Fruit fly (Drosophila melanogaster): ENCODE results near the gene mud.

The mud gene

dm6 chrX:14212147-14212792, 35.3 kb upstream of the mud start (continued):
- TF ChIP-seq nom (GFP tag; optimal IDR thresholded peaks at IDR 0.05): peak; percentile 69
- TF ChIP-seq CG32767 (GFP tag; IDR thresholded peaks at IDR 0.05): no peak
- no peak for TF ChIP-seq pan (optimal IDR thresholded peaks at IDR 0.05)
- TF ChIP-seq pan (GFP tag; optimal IDR thresholded peaks at IDR 0.05 in 1 of 2, IDR thresholded peaks at IDR 0.05 in 1 of 2): no peak
- peak; percentile 96 for TF ChIP-seq sd (tag; optimal IDR thresholded peaks at IDR 0.05)
- TF ChIP-seq CG4328 (GFP tag; optimal IDR thresholded peaks at IDR 0.05): no peak
- TF ChIP-seq Meics (GFP tag; optimal IDR thresholded peaks at IDR 0.05): peak; percentile 40
- no peak for TF ChIP-seq CG1647 (GFP tag; optimal IDR thresholded peaks at IDR 0.05)
- no peak for TF ChIP-seq Dp (GFP tag; optimal IDR thresholded peaks at IDR 0.05)
- no peak for TF ChIP-seq nerfin-2 (GFP tag; IDR thresholded peaks at IDR 0.05; ENCODE audit: partially characterized antibody)
- no peak for TF ChIP-seq Hr3 (GFP tag; optimal IDR thresholded peaks at IDR 0.05)
- TF ChIP-seq rib (GFP tag; IDR thresholded peaks at IDR 0.05): no peak
- peak; percentile 4 for TF ChIP-seq CG17568 (GFP tag; optimal IDR thresholded peaks at IDR 0.05)
- peak; percentile 78; the same call in 2 of the 4 replicates for TF ChIP-seq chinmo (GFP tag; IDR thresholded peaks at IDR 0.05; ENCODE audit: partially characterized antibody)
- no peak for TF ChIP-seq Sry-δ (GFP tag; optimal IDR thresholded peaks at IDR 0.05)
- peak; percentile 33 for TF ChIP-seq grau (tag; optimal IDR thresholded peaks at IDR 0.05)

dm6 chrX:14213509-14214154, 33.9 kb upstream of the mud start:
- 0 out of 3 replicates have a peak, but pooled peaks have one; percentile 11 for TF ChIP-seq ase (GFP tag; IDR thresholded peaks at IDR 0.05)
- TF ChIP-seq fd96Cb (tag; optimal IDR thresholded peaks at IDR 0.05): peak; percentile 33
- TF ChIP-seq hb (GFP tag; IDR thresholded peaks at IDR 0.05; ENCODE audit: partially characterized antibody): no peak
- TF ChIP-seq CG3838 (GFP tag; optimal IDR thresholded peaks at IDR 0.05): no peak
- peak; percentile 25 for TF ChIP-seq CG16863 (GFP tag; optimal IDR thresholded peaks at IDR 0.05)
- TF ChIP-seq cwo (GFP tag; optimal IDR thresholded peaks at IDR 0.05): no peak
- no peak for TF ChIP-seq nerfin-2 (GFP tag; IDR thresholded peaks at IDR 0.05; ENCODE audit: partially characterized antibody)
- TF ChIP-seq hkb (optimal IDR thresholded peaks at IDR 0.05): no peak
- peak; percentile 19; the same call in 1 of the 2 replicates for TF ChIP-seq hkb (GFP tag; IDR thresholded peaks at IDR 0.05)
- peak; percentile 6 for TF ChIP-seq CG10267 (tag; optimal IDR thresholded peaks at IDR 0.05)
- TF ChIP-seq repo (GFP tag; optimal IDR thresholded peaks at IDR 0.05): no peak
- no peak for TF ChIP-seq h (optimal IDR thresholded peaks at IDR 0.05)
- no peak for TF ChIP-seq NK7.1 (GFP tag; optimal IDR thresholded peaks at IDR 0.05)
- peak; percentile 24 for TF ChIP-seq CG17568 (GFP tag; optimal IDR thresholded peaks at IDR 0.05)
- TF ChIP-seq CG18599 (GFP tag; optimal IDR thresholded peaks at IDR 0.05): peak; percentile 28
- no peak for TF ChIP-seq bbx (GFP tag; IDR thresholded peaks at IDR 0.05; ENCODE audit: partially characterized antibody)
- TF ChIP-seq klu (GFP tag; IDR thresholded peaks at IDR 0.05): no peak
- TF ChIP-seq CG1647 (GFP tag; optimal IDR thresholded peaks at IDR 0.05): peak; percentile 3
- TF ChIP-seq CG10543 (GFP tag; optimal IDR thresholded peaks at IDR 0.05): peak; percentile 7
- TF ChIP-seq pb (GFP tag; optimal IDR thresholded peaks at IDR 0.05): no peak
- no peak for TF ChIP-seq Fer2 (tag; optimal IDR thresholded peaks at IDR 0.05)
- TF ChIP-seq Ets65A (GFP tag): no peak
- TF ChIP-seq Sry-δ (GFP tag; optimal IDR thresholded peaks at IDR 0.05): peak; percentile 20
- TF ChIP-seq CG8359 (GFP tag; optimal IDR thresholded peaks at IDR 0.05; ENCODE audit: borderline replicate concordance): no peak
- TF ChIP-seq CG17829 (tag; optimal IDR thresholded peaks at IDR 0.05): peak; percentile 19
- no peak for TF ChIP-seq sd (tag; optimal IDR thresholded peaks at IDR 0.05)
- TF ChIP-seq Bteb2 (GFP tag; optimal IDR thresholded peaks at IDR 0.05): no peak
- TF ChIP-seq CG12071 (GFP tag; optimal IDR thresholded peaks at IDR 0.05): peak; percentile 13
- TF ChIP-seq BEAF-32 (GFP tag; optimal IDR thresholded peaks at IDR 0.05): no peak
- no peak for TF ChIP-seq Trl (optimal IDR thresholded peaks at IDR 0.05)
- peak; percentile 16 for TF ChIP-seq Trl (GFP tag; optimal IDR thresholded peaks at IDR 0.05)
- TF ChIP-seq CrebB (tag; optimal IDR thresholded peaks at IDR 0.05): no peak
- TF ChIP-seq D (optimal IDR thresholded peaks at IDR 0.05): no peak
- no peak for TF ChIP-seq D (GFP tag; optimal IDR thresholded peaks at IDR 0.05)
- TF ChIP-seq Bdp1 (GFP tag; optimal IDR thresholded peaks at IDR 0.05): no peak
- no peak for TF ChIP-seq CG42726 (GFP tag; IDR thresholded peaks at IDR 0.05; ENCODE audit: partially characterized antibody)

Measured in whole organism, embryonic.